Worm (Caenorhabditis elegans) whole organism, L4/young adult: Measurements from ENCODE around the gene sdz-38.

ENCODE experiments used
- W03F9.2 ChIP-seq: fragments of 150-350 bp; optimal IDR thresholded peaks from 2 replicates; lab custom pipeline; 2014; ENCODE audit warnings: missing biosample characterization, missing genetic modification characterization
- dao-5 ChIP-seq: sonication (generic microtip); optimal IDR thresholded peaks from 2 replicates; lab custom pipeline; 2016; ENCODE audit warnings: missing genotype, missing genetic modification characterization, moderate library complexity, missing compliant biosample characterization
- him-1 ChIP-seq: sonication (generic microtip); optimal IDR thresholded peaks from 2 replicates; lab custom pipeline; 2016; ENCODE audit warnings: missing genotype, missing genetic modification reagents, missing genetic modification characterization, missing compliant biosample characterization

DNA sequence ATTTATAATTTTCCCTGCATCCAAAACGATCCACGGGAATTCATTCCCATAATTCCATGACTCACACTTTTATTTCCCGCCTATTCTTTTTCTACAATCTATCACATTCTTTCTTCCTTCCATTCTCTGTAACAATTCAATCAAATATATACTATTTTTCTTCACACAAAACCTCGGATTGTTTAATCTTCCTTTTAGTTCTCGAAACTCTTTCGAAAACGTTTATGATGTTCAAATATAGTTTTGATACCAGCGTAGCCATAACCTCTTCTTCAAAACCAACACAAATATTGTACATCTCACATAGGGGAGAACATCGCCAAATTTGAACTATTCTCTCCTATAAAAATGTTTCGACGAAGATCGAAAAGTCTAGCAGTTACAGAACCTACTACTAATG is 9.2 kb upstream of the sdz-38 start, which contains the start of gene lec-3:
- TF ChIP-seq W03F9.2 (no peak), him-1 (tag; lab: Kevin White, UChicago) (no peak), dao-5 (no peak)
